Fruit fly (Drosophila melanogaster): ENCODE results near the gene CG10165.

DNA sequence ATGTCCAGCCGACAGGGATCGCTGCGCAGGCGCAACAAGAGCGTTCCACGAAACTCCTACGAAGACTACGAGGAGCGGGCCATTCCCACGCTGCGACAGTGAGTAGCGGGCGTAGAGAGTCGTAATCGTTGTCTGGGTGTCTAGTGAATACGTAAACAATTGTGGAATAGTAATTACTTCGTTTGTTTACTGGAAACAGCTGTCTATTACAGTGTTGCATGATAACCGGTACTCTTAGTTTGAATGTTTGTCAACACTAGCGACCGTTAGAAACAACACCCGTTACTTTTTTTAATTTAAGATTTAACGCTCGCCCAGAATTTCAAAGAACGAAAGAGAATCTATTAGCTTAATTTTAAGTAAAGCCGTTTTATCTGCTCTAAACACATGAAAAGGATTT is at the start of gene CG10165:
- TF ChIP-seq CTCF (optimal IDR thresholded peaks at IDR 0.05): no peak
- TF ChIP-seq CG8478 (optimal IDR thresholded peaks at IDR 0.05): no peak
